Worm (Caenorhabditis elegans): Measurements from ENCODE around the gene pqn-96.

pqn-96 gene

DNA sequence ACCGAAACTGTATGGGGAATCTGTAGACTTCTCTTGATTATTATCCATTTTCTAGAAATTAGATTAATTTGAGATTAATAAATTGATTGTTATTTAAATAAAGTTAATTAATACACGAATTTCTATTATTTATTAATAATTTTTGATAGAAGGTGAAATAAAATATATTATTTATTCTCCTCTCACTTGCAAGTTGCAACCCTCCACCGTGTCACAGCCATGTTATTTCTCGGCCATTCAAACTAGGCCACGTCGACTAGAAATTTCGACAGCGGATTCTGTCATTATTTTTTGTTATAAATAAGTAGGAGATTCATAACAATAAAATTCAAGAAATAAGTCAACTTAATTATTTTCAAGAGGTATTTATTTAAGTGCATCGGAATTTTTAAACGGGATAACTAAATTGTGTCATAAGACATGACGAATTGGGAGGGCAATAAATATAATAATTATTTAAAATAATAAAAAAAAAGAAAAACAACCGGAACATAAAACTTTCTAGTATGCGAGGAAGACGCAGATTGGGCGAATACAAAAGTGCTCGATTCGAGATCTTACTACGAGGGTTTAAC, 4.4 kb upstream of the pqn-96 start, which contains the start of gene ufbp-1 (continued):
- TF ChIP-seq F52B5.7 (tag; optimal IDR thresholded peaks at IDR 0.05), result peak; percentile 82
- peak; percentile 93 for TF ChIP-seq nfyb-1 (GFP tag; IDR thresholded peaks at IDR 0.05)
- no peak for TF ChIP-seq aptf-2 (GFP tag; conservative IDR thresholded peaks at IDR 0.05)
- 0 out of 2 replicates have a peak, but pooled peaks have one; percentile 23 for TF ChIP-seq ceh-58 (GFP tag; IDR thresholded peaks at IDR 0.05)
- TF ChIP-seq attf-5 (GFP tag; optimal IDR thresholded peaks at IDR 0.05), result peak; percentile 86
- TF ChIP-seq tlf-1 (GFP tag; optimal IDR thresholded peaks at IDR 0.05), result peak; percentile 94
- TF ChIP-seq atf-7 (tag; optimal IDR thresholded peaks at IDR 0.05), result peak; percentile 91
- peak; percentile 34 for TF ChIP-seq fkh-3 (tag; optimal IDR thresholded peaks at IDR 0.05)
- TF ChIP-seq hmg-20 (GFP tag; IDR thresholded peaks at IDR 0.05), result no peak
- 0 out of 2 replicates have a peak, but pooled peaks have one; percentile 14 for TF ChIP-seq C06A6.2 (GFP tag; conservative IDR thresholded peaks at IDR 0.05)
- no peak for TF ChIP-seq mxl-1 (tag; optimal IDR thresholded peaks at IDR 0.05)
- peak; percentile 91 for TF ChIP-seq Y56A3A.18 (GFP tag; IDR thresholded peaks at IDR 0.05)
- peak; percentile 18 for TF ChIP-seq nhr-27 (tag; optimal IDR thresholded peaks at IDR 0.05)
- no peak for TF ChIP-seq nfya-1 (tag; optimal IDR thresholded peaks at IDR 0.05; ENCODE audit: borderline replicate concordance, insufficient read depth)
- TF ChIP-seq lsy-27 (tag; optimal IDR thresholded peaks at IDR 0.05; ENCODE audit: borderline replicate concordance, insufficient read depth), result no peak
- no peak for TF ChIP-seq mes-4 (tag; optimal IDR thresholded peaks at IDR 0.05)
- TF ChIP-seq dpl-1 (GFP tag; optimal IDR thresholded peaks at IDR 0.05), result no peak
- peak; percentile 27 for TF ChIP-seq ZK185.1 (tag; optimal IDR thresholded peaks at IDR 0.05; ENCODE audit: poor library complexity, severe bottlenecking)
- TF ChIP-seq F55B11.4 (tag; optimal IDR thresholded peaks at IDR 0.05; ENCODE audit: borderline replicate concordance, insufficient read depth), result no peak
- peak; percentile 22; the same call in 1 of the 2 replicates for TF ChIP-seq ceh-100 (GFP tag; IDR thresholded peaks at IDR 0.05)
- no peak for TF ChIP-seq bed-1 (GFP tag; IDR thresholded peaks at IDR 0.05)
- peak; percentile 70 for TF ChIP-seq tbp1 (GFP tag; optimal IDR thresholded peaks at IDR 0.05)
- TF ChIP-seq xnd-1 (tag; optimal IDR thresholded peaks at IDR 0.05), result no peak
- TF ChIP-seq F22D6.2 (tag; optimal IDR thresholded peaks at IDR 0.05), result no peak
- no peak for TF ChIP-seq hlh-26 (GFP tag; conservative IDR thresholded peaks at IDR 0.05)
- TF ChIP-seq ztf-26 (tag; optimal IDR thresholded peaks at IDR 0.05), result peak; percentile 87
- TF ChIP-seq lag-1 (GFP tag; IDR thresholded peaks at IDR 0.05), result 0 out of 2 replicates have a peak, but pooled peaks have one; percentile 8
- peak; percentile 77 for TF ChIP-seq T26A5.8 (tag; optimal IDR thresholded peaks at IDR 0.05)
- TF ChIP-seq bed-2 (GFP tag; IDR thresholded peaks at IDR 0.05), result no peak
- no peak for TF ChIP-seq zfh-2 (GFP tag; conservative IDR thresholded peaks at IDR 0.05)
- peak; percentile 33 for TF ChIP-seq lsl-1 (GFP tag; optimal IDR thresholded peaks at IDR 0.05)
- peak; percentile 96 for TF ChIP-seq ceh-79 (tag; optimal IDR thresholded peaks at IDR 0.05)
- TF ChIP-seq cebp-2 (GFP tag; IDR thresholded peaks at IDR 0.05), result no peak; the same call in 1 of the 2 replicates
- TF ChIP-seq somi-1 (GFP tag; optimal IDR thresholded peaks at IDR 0.05), result peak; percentile 40
- TF ChIP-seq lin-26 (GFP tag; IDR thresholded peaks at IDR 0.05), result peak; percentile 70
- TF ChIP-seq mcd-1 (GFP tag; IDR thresholded peaks at IDR 0.05), result peak; percentile 57; the same call in 1 of the 2 replicates
- TF ChIP-seq ztf-28 (GFP tag; IDR thresholded peaks at IDR 0.05), result no peak
- TF ChIP-seq ztf-3 (GFP tag; optimal IDR thresholded peaks at IDR 0.05), result peak; percentile 57
- peak; percentile 64 for TF ChIP-seq madf-6 (GFP tag; IDR thresholded peaks at IDR 0.05)
- no peak for TF ChIP-seq ztf-25 (GFP tag; IDR thresholded peaks at IDR 0.05)
- peak; percentile 56 for TF ChIP-seq F23B12.7 (tag; optimal IDR thresholded peaks at IDR 0.05; ENCODE audit: insufficient read depth)
- TF ChIP-seq gei-17 (GFP tag; optimal IDR thresholded peaks at IDR 0.05), result peak; percentile 83
- TF ChIP-seq Y53G8AR.9 (GFP tag; conservative IDR thresholded peaks at IDR 0.05), result peak; percentile 93
- no peak for TF ChIP-seq rpc-1 (optimal IDR thresholded peaks at IDR 0.05)
- no peak for TF ChIP-seq rpc-1 (tag; optimal IDR thresholded peaks at IDR 0.05)
